Worm (Caenorhabditis elegans) whole organism, L4 larva: ENCODE measurements around the gene B0250.18.
A peak's percentile ranks its signal among the peaks of the same experiment; 100 is the strongest.

Source experiments
- F37D6.2 ChIP-seq: sonication (generic microtip); optimal IDR thresholded peaks from 2 replicates; lab custom pipeline; 2016; ENCODE audit warnings: mild to moderate bottlenecking, missing genetic modification characterization, missing compliant biosample characterization
- F49E8.2 ChIP-seq: sonication (generic microtip); optimal IDR thresholded peaks from 2 replicates; lab custom pipeline; 2016; ENCODE audit warnings: missing compliant biosample characterization, mild to moderate bottlenecking, missing genetic modification characterization, borderline replicate concordance
- Y75B8A.6 ChIP-seq: fragments of 200-800 bp; sonication (Bioruptor generic); IDR thresholded peaks from 2 replicates; pipeline ENCODE4 v1.3.6; 2022; ENCODE audit warnings: missing genetic modification reagents, missing genetic modification characterization, missing compliant biosample characterization
- aha-1 ChIP-seq: fragments of 150-350 bp; peaks from one replicate; lab custom pipeline; 2014; ENCODE audit warnings: missing biosample characterization, missing genetic modification characterization
- arid-1 ChIP-seq: fragments of 200-800 bp; sonication (Bioruptor generic); conservative IDR thresholded peaks from 2 replicates; pipeline ENCODE4 v1.3.6; 2022; ENCODE audit warnings: missing genetic modification reagents, missing genetic modification characterization, missing compliant biosample characterization
- ceh-62 ChIP-seq: sonication (generic microtip); optimal IDR thresholded peaks from 2 replicates; lab custom pipeline; 2017; ENCODE audit warnings: missing biosample characterization, missing genetic modification characterization
- daf-16 ChIP-seq, 3 experiments: sonication (generic microtip); optimal IDR thresholded peaks; 2 replicates each; lab custom pipeline; 2016 to 2017; ENCODE audit warnings: missing genetic modification characterization in 3 of 3, missing genetic modification reagents in 3 of 3, mild to moderate bottlenecking in 2 of 3, missing compliant biosample characterization in 2 of 3, missing biosample characterization in 1 of 3, moderate library complexity in 1 of 3
- dmd-6 ChIP-seq: fragments of 200-800 bp; sonication (Bioruptor generic); IDR thresholded peaks from 2 replicates; pipeline ENCODE4 v1.3.6; 2022; ENCODE audit warnings: missing genetic modification reagents, missing genetic modification characterization, missing compliant biosample characterization
- dmd-8 ChIP-seq: fragments of 200-800 bp; sonication (Bioruptor generic); IDR thresholded peaks from 2 replicates; pipeline ENCODE4 v1.3.6; 2022; ENCODE audit warnings: missing genetic modification characterization, missing compliant biosample characterization
- duxl-1 ChIP-seq: sonication (generic microtip); optimal IDR thresholded peaks from 2 replicates; lab custom pipeline; 2016; ENCODE audit warnings: mild to moderate bottlenecking, missing genetic modification characterization, moderate library complexity, missing compliant biosample characterization; ENCODE audit not compliant: poor library complexity
- dve-1 ChIP-seq: sonication (generic microtip); optimal IDR thresholded peaks from 2 replicates; lab custom pipeline; 2017; ENCODE audit warnings: antibody characterized with exemption, mild to moderate bottlenecking, missing genetic modification characterization, missing compliant biosample characterization; ENCODE audit not compliant: insufficient read depth
- hlh-11 ChIP-seq: fragments of 200-800 bp; sonication (Bioruptor generic); optimal IDR thresholded peaks from 2 replicates; lab custom pipeline; 2018; ENCODE audit warnings: mild to moderate bottlenecking, missing genetic modification characterization, missing compliant biosample characterization
- hlh-30 ChIP-seq: sonication (generic microtip); optimal IDR thresholded peaks from 2 replicates; lab custom pipeline; 2017; ENCODE audit warnings: antibody characterized with exemption, mild to moderate bottlenecking, missing genetic modification characterization, missing compliant biosample characterization; ENCODE audit not compliant: insufficient read depth
- hmg-1.1 ChIP-seq: fragments of 200-800 bp; sonication (Bioruptor generic); IDR thresholded peaks from 2 replicates; pipeline ENCODE4 v1.3.6; 2022; ENCODE audit warnings: missing genetic modification reagents, missing genetic modification characterization, missing compliant biosample characterization
- lin-29 ChIP-seq: fragments of 200-800 bp; sonication (Bioruptor generic); IDR thresholded peaks from 2 replicates; pipeline ENCODE4 v1.3.6; 2022; ENCODE audit warnings: missing genetic modification reagents, missing genetic modification characterization, missing compliant biosample characterization
- mdl-1 ChIP-seq, 2 experiments: fragments of 150-350 bp in 1 of 2; sonication (generic microtip) in 1 of 2; optimal IDR thresholded peaks; 2 replicates each; lab custom pipeline; 2014 to 2017; ENCODE audit warnings: missing biosample characterization in 2 of 2, missing genetic modification characterization in 2 of 2
- mep-1 ChIP-seq: fragments of 150-350 bp; sonication (generic microtip); optimal IDR thresholded peaks from 3 replicates; lab custom pipeline; 2014; ENCODE audit warnings: missing biosample characterization, missing genetic modification characterization
- mes-2 ChIP-seq: sonication (generic microtip); optimal IDR thresholded peaks from 2 replicates; lab custom pipeline; 2016; ENCODE audit warnings: missing genotype, mild to moderate bottlenecking, missing genetic modification characterization, missing compliant biosample characterization; ENCODE audit not compliant: poor library complexity, severe bottlenecking
- mxl-3 ChIP-seq: fragments of 200-800 bp; sonication (Bioruptor generic); optimal IDR thresholded peaks from 2 replicates; lab custom pipeline; 2018; ENCODE audit warnings: mild to moderate bottlenecking, missing genetic modification characterization, missing compliant biosample characterization
- nhr-10 ChIP-seq: fragments of 150-350 bp; optimal IDR thresholded peaks from 2 replicates; lab custom pipeline; 2014; ENCODE audit warnings: missing biosample characterization, missing genetic modification characterization
- nhr-11 ChIP-seq: fragments of 150-350 bp; optimal IDR thresholded peaks from 2 replicates; lab custom pipeline; 2014; ENCODE audit warnings: missing biosample characterization, missing genetic modification characterization
- nhr-25 ChIP-seq: sonication (generic microtip); optimal IDR thresholded peaks from 2 replicates; lab custom pipeline; 2017; ENCODE audit warnings: missing genetic modification characterization, mild to moderate bottlenecking, missing compliant biosample characterization, antibody characterized with exemption, moderate library complexity, borderline replicate concordance; ENCODE audit not compliant: insufficient read depth
- nhr-28 ChIP-seq: fragments of 150-350 bp; optimal IDR thresholded peaks from 2 replicates; lab custom pipeline; 2014; ENCODE audit warnings: missing biosample characterization, missing genetic modification characterization
- pha-4 ChIP-seq, 2 experiments: fragments of 150-350 bp in 1 of 2; fragments of 200-800 bp in 1 of 2; sonication (Bioruptor generic) in 1 of 2; IDR thresholded peaks in 1 of 2; optimal IDR thresholded peaks in 1 of 2; 2 replicates each; pipeline versions ENCODE4 v1.3.6 to Lab custom; 2014 to 2022; ENCODE audit warnings: missing genetic modification characterization in 2 of 2, missing genetic modification reagents in 2 of 2, missing biosample characterization in 1 of 2, missing compliant biosample characterization in 1 of 2
- php-3 ChIP-seq: fragments of 200-800 bp; sonication (Bioruptor generic); IDR thresholded peaks from 2 replicates; pipeline ENCODE4 v1.3.6; 2022; ENCODE audit warnings: missing genetic modification reagents, missing genetic modification characterization, missing compliant biosample characterization
- pqm-1 ChIP-seq: sonication (generic microtip); optimal IDR thresholded peaks from 2 replicates; lab custom pipeline; 2017; ENCODE audit warnings: missing biosample characterization, missing genetic modification characterization
- saeg-2 ChIP-seq: fragments of 200-800 bp; sonication (Bioruptor generic); IDR thresholded peaks from 2 replicates; pipeline ENCODE4 v1.3.6; 2022; ENCODE audit warnings: missing genetic modification reagents, missing genetic modification characterization, missing compliant biosample characterization
- set-16 ChIP-seq: fragments of 200-800 bp; sonication (Bioruptor generic); IDR thresholded peaks from 2 replicates; pipeline ENCODE4 v1.3.6; 2022; ENCODE audit warnings: missing genetic modification reagents, missing genetic modification characterization, missing compliant biosample characterization
- snpc-4 ChIP-seq: fragments of 150-350 bp; optimal IDR thresholded peaks from 2 replicates; lab custom pipeline; 2014; ENCODE audit warnings: missing biosample characterization, missing genetic modification characterization
- unc-62 ChIP-seq, 3 experiments: fragments of 150-350 bp in 1 of 3; sonication (generic microtip); optimal IDR thresholded peaks in 2 of 3; peaks in 1 of 3; 1 replicate in 1 of 3; 2 replicates in 2 of 3; lab custom pipeline; 2014 to 2017; ENCODE audit warnings: missing biosample characterization in 3 of 3, missing genetic modification characterization in 3 of 3, missing genetic modification reagents in 3 of 3, missing genotype in 1 of 3
- ztf-7 ChIP-seq: fragments of 150-350 bp; optimal IDR thresholded peaks from 2 replicates; lab custom pipeline; 2014; ENCODE audit warnings: missing biosample characterization, missing genetic modification characterization

B0250.18 gene

ce11 chrV:20417809-20418208 lies 42.9 kb downstream of the B0250.18 start (continued):
- TF ChIP-seq ceh-62 (no peak), nhr-11 (no peak), F49E8.2 (tag; lab: Kevin White, UChicago) (no peak), F37D6.2 (peak; percentile 27), nhr-10 (no peak), set-16 (GFP tag; lab: Robert Waterston, UW) (peak; percentile 31; the same call in 1 of the 2 replicates), pha-4 (GFP tag; IDR thresholded peaks at IDR 0.05; lab: Robert Waterston, UW) (no peak), pha-4 (tag; optimal IDR thresholded peaks at IDR 0.05; lab: Kevin White, UChicago) (peak; percentile 45), unc-62 (GFP tag; optimal IDR thresholded peaks at IDR 0.05 in 1 of 2; lab: Kevin White, UChicago) (no peak), unc-62 (tag; optimal IDR thresholded peaks at IDR 0.05; lab: Kevin White, UChicago) (no peak), lin-29 (GFP tag; lab: Robert Waterston, UW) (no peak), nhr-28 (no peak), Y75B8A.6 (GFP tag; lab: Robert Waterston, UW) (no peak)

ce11 chrV:20416790-20417189 lies 43.9 kb downstream of the B0250.18 start:
- TF ChIP-seq nhr-28 (peak; percentile 21), dmd-6 (GFP tag; lab: Robert Waterston, UW) (peak; percentile 24; the same call in 1 of the 2 replicates), hlh-11 (tag; lab: Kevin White, UChicago) (peak; percentile 63), nhr-25 (tag; lab: Kevin White, UChicago) (no peak), mdl-1 (tag; optimal IDR thresholded peaks at IDR 0.05; lab: Kevin White, UChicago) (peak in 1 of 2 experiments; percentile 27), dve-1 (peak; percentile 49), ztf-7 (no peak), hlh-30 (peak; percentile 36), saeg-2 (GFP tag; lab: Robert Waterston, UW) (no peak), unc-62 (GFP tag; optimal IDR thresholded peaks at IDR 0.05 in 1 of 2; lab: Kevin White, UChicago) (peak in 1 of 2 experiments; percentile 52), unc-62 (tag; optimal IDR thresholded peaks at IDR 0.05; lab: Kevin White, UChicago) (no peak), snpc-4 (no peak), daf-16 (GFP tag; optimal IDR thresholded peaks at IDR 0.05; lab: Kevin White, UChicago) (no peak), daf-16 (tag; optimal IDR thresholded peaks at IDR 0.05; lab: Kevin White, UChicago) (peak; percentile 84), php-3 (peak; percentile 78), mep-1 (tag; lab: Kevin White, UChicago) (no peak), mxl-3 (no peak), aha-1 (tag; lab: Kevin White, UChicago) (no peak)

ce11 chrV:20416335-20416734 lies 44.4 kb downstream of the B0250.18 start:
- TF ChIP-seq dmd-8 (GFP tag; lab: Robert Waterston, UW) (no peak), aha-1 (tag; lab: Kevin White, UChicago) (peak; percentile 75)

- TF ChIP-seq mes-2 (tag; lab: Kevin White, UChicago) (no peak), duxl-1 (tag; lab: Kevin White, UChicago) (no peak), hlh-11 (tag; lab: Kevin White, UChicago) (peak; percentile 9), pqm-1 (tag; lab: Kevin White, UChicago) (no peak), nhr-28 (peak; percentile 51), hmg-1.1 (GFP tag; lab: Robert Waterston, UW) (0 out of 2 replicates have a peak, but pooled peaks have one; percentile 29), nhr-25 (tag; lab: Kevin White, UChicago) (peak; percentile 56), arid-1 (GFP tag; lab: Robert Waterston, UW) (no peak), hlh-30 (peak; percentile 41), dve-1 (peak; percentile 11), mxl-3 (peak; percentile 39), pha-4 (GFP tag; IDR thresholded peaks at IDR 0.05; lab: Robert Waterston, UW) (no peak), pha-4 (tag; optimal IDR thresholded peaks at IDR 0.05; lab: Kevin White, UChicago) (no peak), unc-62 (GFP tag; optimal IDR thresholded peaks at IDR 0.05 in 1 of 2; lab: Kevin White, UChicago) (peak in 1 of 2 experiments; percentile 73), unc-62 (tag; optimal IDR thresholded peaks at IDR 0.05; lab: Kevin White, UChicago) (no peak), daf-16 (GFP tag; optimal IDR thresholded peaks at IDR 0.05; lab: Kevin White, UChicago) (no peak), daf-16 (tag; optimal IDR thresholded peaks at IDR 0.05; lab: Kevin White, UChicago) (peak; percentile 26), mep-1 (tag; lab: Kevin White, UChicago) (peak; percentile 35)
These were observed 45.3 kb downstream of the B0250.18 start for ce11 chrV:20415415-20415814.
